Fruit fly (Drosophila melanogaster) whole organism, embryonic: ENCODE measurements around the gene CG32202.

ENCODE experiments used
- B-H2 ChIP-seq: fragments of 200-800 bp; sonication (Bioruptor generic); optimal IDR thresholded peaks from 2 replicates; lab custom pipeline; 2018; ENCODE audit warnings: missing biosample characterization, mild to moderate bottlenecking, missing genetic modification characterization
- Blimp-1 ChIP-seq: fragments of 200-800 bp; sonication (Bioruptor generic); optimal IDR thresholded peaks from 3 replicates; lab custom pipeline; 2018; ENCODE audit warnings: missing biosample characterization, missing genetic modification characterization, mild to moderate bottlenecking, moderate library complexity, missing genetic modification reagents
- CG10274 ChIP-seq: fragments of 200-800 bp; sonication (Bioruptor generic); optimal IDR thresholded peaks from 3 replicates; lab custom pipeline; 2017; ENCODE audit warnings: missing biosample characterization, mild to moderate bottlenecking, missing genetic modification characterization
- CG11456 ChIP-seq: fragments of 200-800 bp; sonication (Bioruptor generic); IDR thresholded peaks from 3 replicates; pipeline ENCODE4 v1.3.6; 2022; ENCODE audit warnings: missing biosample characterization, missing genetic modification characterization
- CG11504 ChIP-seq: fragments of 200-800 bp; sonication (Bioruptor generic); optimal IDR thresholded peaks from 3 replicates; lab custom pipeline; 2019; ENCODE audit warnings: missing biosample characterization, mild to moderate bottlenecking, missing genetic modification characterization, moderate library complexity
- CG11695 ChIP-seq: fragments of 200-800 bp; sonication (Bioruptor generic); IDR thresholded peaks from 3 replicates; pipeline ENCODE4 v1.3.6; 2022; ENCODE audit warnings: missing biosample characterization, missing genetic modification characterization
- CG13123 ChIP-seq: fragments of 200-800 bp; sonication (Bioruptor generic); optimal IDR thresholded peaks from 2 replicates; lab custom pipeline; 2016; ENCODE audit warnings: missing biosample characterization, missing genetic modification characterization
- CG13624 ChIP-seq: fragments of 200-800 bp; sonication (Bioruptor generic); optimal IDR thresholded peaks from 2 replicates; lab custom pipeline; 2016; ENCODE audit warnings: missing biosample characterization, missing genetic modification characterization
- CG15479 ChIP-seq: fragments of 200-800 bp; sonication (Bioruptor generic); optimal IDR thresholded peaks from 3 replicates; lab custom pipeline; 2019; ENCODE audit warnings: missing biosample characterization, mild to moderate bottlenecking, missing genetic modification characterization, moderate library complexity
- CG17359 ChIP-seq: fragments of 200-800 bp; sonication (Bioruptor generic); optimal IDR thresholded peaks from 3 replicates; lab custom pipeline; 2018; ENCODE audit warnings: missing biosample characterization, mild to moderate bottlenecking, missing genetic modification characterization, moderate library complexity
- CG17385 ChIP-seq: fragments of 200-800 bp; sonication (Bioruptor generic); optimal IDR thresholded peaks from 3 replicates; lab custom pipeline; 2018; ENCODE audit warnings: missing biosample characterization, mild to moderate bottlenecking, missing genetic modification characterization
- CG31441 ChIP-seq: fragments of 200-800 bp; sonication (Bioruptor generic); IDR thresholded peaks from 2 replicates; pipeline ENCODE4 v1.3.6; 2022; ENCODE audit warnings: missing biosample characterization, missing genetic modification characterization
- CG32532 ChIP-seq: fragments of 200-800 bp; sonication (Bioruptor generic); IDR thresholded peaks from 2 replicates; pipeline ENCODE4 v1.3.6; 2022; ENCODE audit warnings: missing biosample characterization, missing genetic modification characterization
- CG32772 ChIP-seq: fragments of 200-800 bp; sonication (Bioruptor generic); IDR thresholded peaks from 2 replicates; pipeline ENCODE4 v1.3.6; 2022; ENCODE audit warnings: missing biosample characterization, missing genetic modification characterization
- CG4404 ChIP-seq: fragments of 200-800 bp; sonication (Bioruptor generic); IDR thresholded peaks from 2 replicates; pipeline ENCODE4 v1.3.6; 2022; ENCODE audit warnings: missing biosample characterization, missing genetic modification characterization
- CG5245 ChIP-seq: fragments of 200-800 bp; sonication (Bioruptor generic); optimal IDR thresholded peaks from 3 replicates; lab custom pipeline; 2016; ENCODE audit warnings: missing biosample characterization, missing genetic modification characterization
- CG5953 ChIP-seq: fragments of 200-800 bp; sonication (Bioruptor generic); IDR thresholded peaks from 2 replicates; pipeline ENCODE4 v1.3.6; 2022; ENCODE audit warnings: missing biosample characterization, missing genetic modification characterization
- CG6689 ChIP-seq: fragments of 200-800 bp; sonication (Bioruptor generic); IDR thresholded peaks from 2 replicates; pipeline ENCODE4 v1.3.6; 2022; ENCODE audit warnings: missing biosample characterization, missing genetic modification characterization
- CG7839 ChIP-seq: fragments of 200-800 bp; sonication (Bioruptor generic); optimal IDR thresholded peaks from 3 replicates; lab custom pipeline; 2018; ENCODE audit warnings: missing biosample characterization, mild to moderate bottlenecking, missing genetic modification characterization, moderate library complexity
- CG9797 ChIP-seq: fragments of 200-800 bp; sonication (Bioruptor generic); optimal IDR thresholded peaks from 3 replicates; lab custom pipeline; 2018; ENCODE audit warnings: missing biosample characterization, mild to moderate bottlenecking, missing genetic modification characterization
- Camta ChIP-seq: fragments of 200-800 bp; sonication (Bioruptor generic); optimal IDR thresholded peaks from 2 replicates; lab custom pipeline; 2016; ENCODE audit warnings: missing biosample characterization, missing genetic modification characterization
- Doc3 ChIP-seq: fragments of 200-800 bp; sonication (Bioruptor generic); IDR thresholded peaks from 3 replicates; pipeline ENCODE4 v1.3.6; 2022; ENCODE audit warnings: missing biosample characterization, missing genetic modification characterization; ENCODE audit not compliant: partially characterized antibody
- ERR ChIP-seq: fragments of 200-800 bp; sonication (Bioruptor generic); optimal IDR thresholded peaks from 2 replicates; lab custom pipeline; 2016; ENCODE audit warnings: missing biosample characterization, missing genetic modification characterization
- Fer3 ChIP-seq: fragments of 200-800 bp; sonication (Bioruptor generic); optimal IDR thresholded peaks from 2 replicates; lab custom pipeline; 2018; ENCODE audit warnings: missing biosample characterization, mild to moderate bottlenecking, missing genetic modification characterization, moderate library complexity
- Hr51 ChIP-seq, 2 experiments: fragments of 200-800 bp; sonication (Bioruptor generic); optimal IDR thresholded peaks; 2 replicates in 1 of 2; 3 replicates in 1 of 2; lab custom pipeline; 2016 to 2018; ENCODE audit warnings: missing biosample characterization in 2 of 2, missing genetic modification characterization in 2 of 2, mild to moderate bottlenecking in 1 of 2, moderate library complexity in 1 of 2
- Mes4 ChIP-seq: fragments of 200-800 bp; sonication (Bioruptor generic); optimal IDR thresholded peaks from 2 replicates; lab custom pipeline; 2016; ENCODE audit warnings: missing biosample characterization, missing genetic modification characterization
- NK7.1 ChIP-seq: fragments of 200-800 bp; sonication (Bioruptor generic); optimal IDR thresholded peaks from 3 replicates; lab custom pipeline; 2016; ENCODE audit warnings: missing biosample characterization, missing genetic modification characterization
- Sry-β ChIP-seq: fragments of 200-800 bp; sonication (Bioruptor generic); optimal IDR thresholded peaks from 2 replicates; lab custom pipeline; 2018; ENCODE audit warnings: missing biosample characterization, mild to moderate bottlenecking, missing genetic modification characterization, moderate library complexity
- Ssrp ChIP-seq: fragments of 200-800 bp; sonication (Bioruptor generic); optimal IDR thresholded peaks from 2 replicates; lab custom pipeline; 2018; ENCODE audit warnings: missing biosample characterization, mild to moderate bottlenecking, missing genetic modification characterization, moderate library complexity
- Trl ChIP-seq, 3 experiments: fragments of >200 bp in 2 of 3; fragments of 200-800 bp in 1 of 3; sonication (Bioruptor generic) in 1 of 3; optimal IDR thresholded peaks; 2 replicates in 1 of 3; 3 replicates in 2 of 3; lab custom pipeline; 2016 to 2017; ENCODE audit warnings: missing biosample characterization in 1 of 3, missing genetic modification characterization in 1 of 3
- ash1 ChIP-seq: fragments of 200-800 bp; sonication (Bioruptor generic); optimal IDR thresholded peaks from 2 replicates; lab custom pipeline; 2018; ENCODE audit warnings: missing biosample characterization, mild to moderate bottlenecking, missing genetic modification characterization
- caup ChIP-seq: fragments of 200-800 bp; sonication (Bioruptor generic); optimal IDR thresholded peaks from 3 replicates; lab custom pipeline; 2017; ENCODE audit warnings: missing biosample characterization, mild to moderate bottlenecking, missing genetic modification characterization, moderate library complexity; ENCODE audit not compliant: severe bottlenecking
- chif ChIP-seq, 2 experiments: fragments of 200-800 bp; sonication (Bioruptor generic); optimal IDR thresholded peaks; 3 replicates each; lab custom pipeline; 2016; ENCODE audit warnings: missing biosample characterization in 2 of 2, missing genetic modification characterization in 2 of 2
- chinmo ChIP-seq: fragments of 200-800 bp; sonication (Bioruptor generic); IDR thresholded peaks from 4 replicates; pipeline ENCODE4 v1.3.6; 2022; ENCODE audit warnings: missing biosample characterization, missing genetic modification characterization; ENCODE audit not compliant: partially characterized antibody
- corto ChIP-seq: fragments of 200-800 bp; sonication (Bioruptor generic); optimal IDR thresholded peaks from 2 replicates; lab custom pipeline; 2016; ENCODE audit warnings: missing biosample characterization, mild to moderate bottlenecking, missing genetic modification characterization, moderate library complexity
- fd64A ChIP-seq: fragments of 200-800 bp; sonication (Bioruptor generic); optimal IDR thresholded peaks from 3 replicates; lab custom pipeline; 2018; ENCODE audit warnings: missing biosample characterization, mild to moderate bottlenecking, missing genetic modification characterization
- gcm ChIP-seq: fragments of 200-800 bp; sonication (Bioruptor generic); optimal IDR thresholded peaks from 2 replicates; lab custom pipeline; 2019; ENCODE audit warnings: missing biosample characterization, mild to moderate bottlenecking, missing genetic modification characterization, moderate library complexity
- kah ChIP-seq: fragments of 200-800 bp; sonication (Bioruptor generic); optimal IDR thresholded peaks from 2 replicates; lab custom pipeline; 2018; ENCODE audit warnings: missing biosample characterization, mild to moderate bottlenecking, missing genetic modification characterization
- lmd ChIP-seq: fragments of 200-800 bp; sonication (Bioruptor generic); IDR thresholded peaks from 2 replicates; pipeline ENCODE4 v1.3.6; 2022; ENCODE audit warnings: missing biosample characterization, missing genetic modification characterization
- lov ChIP-seq, 2 experiments: fragments of 200-800 bp in 1 of 2; fragments of >200 bp in 1 of 2; sonication (Bioruptor generic) in 1 of 2; IDR thresholded peaks in 1 of 2; optimal IDR thresholded peaks in 1 of 2; 2 replicates in 1 of 2; 3 replicates in 1 of 2; pipeline versions ENCODE4 v1.3.6 to Lab custom; 2017 to 2022; ENCODE audit warnings: missing biosample characterization in 1 of 2, missing genetic modification characterization in 1 of 2
- mld ChIP-seq: fragments of 200-800 bp; sonication (Bioruptor generic); IDR thresholded peaks from 3 replicates; pipeline ENCODE4 v1.3.6; 2022; ENCODE audit warnings: missing biosample characterization, missing genetic modification characterization; ENCODE audit not compliant: partially characterized antibody
- nom ChIP-seq: fragments of 200-800 bp; sonication (Bioruptor generic); optimal IDR thresholded peaks from 2 replicates; lab custom pipeline; 2017; ENCODE audit warnings: missing biosample characterization, missing genetic modification characterization, mild to moderate bottlenecking, moderate library complexity, missing genetic modification reagents
- pfk ChIP-seq: fragments of 200-800 bp; sonication (Bioruptor generic); optimal IDR thresholded peaks from 2 replicates; lab custom pipeline; 2018; ENCODE audit warnings: missing biosample characterization, mild to moderate bottlenecking, missing genetic modification characterization, moderate library complexity
- ro ChIP-seq: fragments of 200-800 bp; sonication (Bioruptor generic); IDR thresholded peaks from 2 replicates; pipeline ENCODE4 v1.3.6; 2022; ENCODE audit warnings: missing biosample characterization, missing genetic modification characterization
- slp2 ChIP-seq: fragments of 200-800 bp; sonication (Bioruptor generic); optimal IDR thresholded peaks from 2 replicates; lab custom pipeline; 2016; ENCODE audit warnings: missing biosample characterization, missing genetic modification characterization
- sna ChIP-seq: fragments of 200-800 bp; sonication (Bioruptor generic); IDR thresholded peaks from 2 replicates; pipeline ENCODE4 v1.3.6; 2022; ENCODE audit warnings: missing biosample characterization, missing genetic modification characterization; ENCODE audit not compliant: partially characterized antibody

The CG32202 gene

DNA sequence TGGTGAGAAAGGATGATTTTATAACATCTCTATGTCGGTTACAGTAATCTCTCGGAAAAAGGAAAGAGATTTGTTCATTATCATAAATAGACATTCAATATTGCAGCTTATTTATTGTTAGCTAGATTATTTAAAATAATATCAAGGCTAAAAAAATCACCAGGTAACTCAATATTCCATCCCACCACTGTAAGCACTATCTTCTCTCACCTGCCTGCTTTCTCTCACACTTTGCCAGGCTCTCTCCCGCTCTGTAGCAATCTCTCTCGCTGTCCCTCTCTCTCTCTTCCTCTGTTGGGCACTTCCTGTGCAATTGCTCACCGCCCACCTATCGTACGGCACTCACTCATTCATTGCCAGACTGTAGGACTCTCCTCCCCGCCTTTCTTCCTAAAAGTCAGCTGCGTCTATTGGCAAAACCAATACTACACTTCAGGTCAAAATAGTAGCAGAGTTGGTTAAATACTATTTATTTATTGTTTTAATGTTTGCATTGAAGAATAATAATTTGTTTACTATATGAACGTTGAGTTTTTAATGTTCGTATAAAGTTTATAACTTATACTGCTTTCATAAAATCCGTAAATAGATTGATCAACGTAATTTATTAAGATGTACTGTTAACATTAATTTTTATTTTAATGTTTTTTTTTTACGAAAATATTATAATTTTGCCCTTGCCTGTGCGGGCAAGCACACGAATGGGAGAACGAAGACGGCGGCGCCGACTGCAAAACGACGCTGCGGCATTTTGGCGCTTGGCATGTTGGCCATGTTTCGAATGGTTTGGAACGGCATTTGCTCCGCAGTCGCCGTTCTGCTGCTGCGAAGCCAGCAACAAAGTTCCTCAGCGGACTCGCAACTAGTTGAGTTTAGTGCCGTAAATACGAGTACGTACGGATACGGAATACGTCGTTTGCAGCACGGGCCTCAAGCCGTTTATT, 41.1 kb upstream of the CG32202 start (continued):
- TF ChIP-seq mld (GFP tag; lab: Robert Waterston, UW) (no peak), CG5245 (GFP tag; lab: Kevin White, UChicago) (peak; percentile 90), Sry-β (GFP tag; lab: Kevin White, UChicago) (peak; percentile 10), caup (GFP tag; lab: Kevin White, UChicago) (peak; percentile 94), pfk (GFP tag; lab: Kevin White, UChicago) (no peak), ro (peak; percentile 94), CG17385 (peak; percentile 84), CG17359 (tag; lab: Kevin White, UChicago) (peak; percentile 93), chif (GFP tag; optimal IDR thresholded peaks at IDR 0.05; lab: Kevin White, UChicago) (peak; percentile 91 to 94), gcm (GFP tag; lab: Kevin White, UChicago) (peak; percentile 88), Hr51 (GFP tag; optimal IDR thresholded peaks at IDR 0.05; lab: Kevin White, UChicago) (peak; percentile 85 to 97), CG9797 (GFP tag; lab: Kevin White, UChicago) (no peak), slp2 (GFP tag; lab: Kevin White, UChicago) (peak; percentile 88), CG5953 (peak; percentile 93), CG11504 (peak; percentile 93), sna (GFP tag; lab: Robert Waterston, UW) (no peak), CG13123 (GFP tag; lab: Kevin White, UChicago) (peak; percentile 68), ERR (GFP tag; lab: Kevin White, UChicago) (peak; percentile 88), CG31441 (GFP tag; lab: Robert Waterston, UW) (peak; percentile 97), NK7.1 (GFP tag; lab: Kevin White, UChicago) (peak; percentile 91), CG32772 (GFP tag; lab: Robert Waterston, UW) (peak; percentile 98), CG32532 (GFP tag; lab: Robert Waterston, UW) (peak; percentile 99), Blimp-1 (GFP tag; lab: Kevin White, UChicago) (peak; percentile 81), CG7839 (peak; percentile 92), Trl (optimal IDR thresholded peaks at IDR 0.05; lab: Kevin White, UChicago) (peak; percentile 98), Trl (GFP tag; optimal IDR thresholded peaks at IDR 0.05; lab: Kevin White, UChicago) (peak; percentile 67), lmd (GFP tag; lab: Robert Waterston, UW) (peak; percentile 97), kah (GFP tag; lab: Kevin White, UChicago) (peak; percentile 73), CG6689 (GFP tag; lab: Robert Waterston, UW) (peak; percentile 93), CG4404 (GFP tag; lab: Robert Waterston, UW) (peak; percentile 93), Doc3 (GFP tag; lab: Robert Waterston, UW) (no peak; the same call in 2 of the 3 replicates), corto (peak; percentile 46), Mes4 (GFP tag; lab: Kevin White, UChicago) (peak; percentile 88), ash1 (peak; percentile 80), nom (peak; percentile 38), Ssrp (tag; lab: Kevin White, UChicago) (peak; percentile 88), fd64A (peak; percentile 53), lov (optimal IDR thresholded peaks at IDR 0.05; lab: Kevin White, UChicago) (no peak), lov (GFP tag; IDR thresholded peaks at IDR 0.05; lab: Robert Waterston, UW) (peak; percentile 94), B-H2 (GFP tag; lab: Kevin White, UChicago) (peak; percentile 98), CG13624 (peak; percentile 97), CG10274 (GFP tag; lab: Kevin White, UChicago) (peak; percentile 68), Fer3 (tag; lab: Kevin White, UChicago) (peak; percentile 96), chinmo (GFP tag; lab: Robert Waterston, UW) (no peak), CG11695 (GFP tag; lab: Robert Waterston, UW) (peak; percentile 96), Camta (peak; percentile 93), CG15479 (peak; percentile 22), CG11456 (GFP tag; lab: Robert Waterston, UW) (peak; percentile 99)
